Fruit fly (Drosophila melanogaster) whole organism, embryonic: Measurements from ENCODE around the gene Ir11a.

ENCODE experiments used
- Abd-B ChIP-seq: fragments of 200-800 bp; sonication (Bioruptor generic); optimal IDR thresholded peaks from 2 replicates; lab custom pipeline; 2018; ENCODE audit warnings: missing biosample characterization, mild to moderate bottlenecking, missing genetic modification characterization, moderate library complexity
- CG1024 ChIP-seq: fragments of 200-800 bp; sonication (Bioruptor generic); IDR thresholded peaks from 2 replicates; pipeline ENCODE4 v1.3.6; 2022; ENCODE audit warnings: missing biosample characterization, missing genetic modification characterization
- CG10654 ChIP-seq: fragments of 200-800 bp; sonication (Bioruptor generic); optimal IDR thresholded peaks from 2 replicates; lab custom pipeline; 2016; ENCODE audit warnings: missing biosample characterization, missing genetic modification characterization
- CG11504 ChIP-seq: fragments of 200-800 bp; sonication (Bioruptor generic); optimal IDR thresholded peaks from 3 replicates; lab custom pipeline; 2019; ENCODE audit warnings: missing biosample characterization, mild to moderate bottlenecking, missing genetic modification characterization, moderate library complexity
- CG12744 ChIP-seq: fragments of 200-800 bp; sonication (Bioruptor generic); optimal IDR thresholded peaks from 2 replicates; lab custom pipeline; 2016; ENCODE audit warnings: missing biosample characterization, missing genetic modification characterization
- CG14050 ChIP-seq: fragments of 200-800 bp; sonication (Bioruptor generic); IDR thresholded peaks from 3 replicates; pipeline ENCODE4 v1.3.6; 2022; ENCODE audit warnings: missing biosample characterization, missing genetic modification characterization
- CG1529 ChIP-seq: fragments of 200-800 bp; sonication (Bioruptor generic); optimal IDR thresholded peaks from 3 replicates; lab custom pipeline; 2018; ENCODE audit warnings: missing biosample characterization, missing genetic modification characterization
- CG15696 ChIP-seq: fragments of 200-800 bp; sonication (Bioruptor generic); optimal IDR thresholded peaks from 2 replicates; lab custom pipeline; 2019; ENCODE audit warnings: missing biosample characterization, mild to moderate bottlenecking, missing genetic modification characterization, moderate library complexity
- CG17328 ChIP-seq: fragments of 200-800 bp; sonication (Bioruptor generic); IDR thresholded peaks from 2 replicates; pipeline ENCODE4 v1.3.6; 2022; ENCODE audit warnings: missing biosample characterization, missing genetic modification characterization
- CG17912 ChIP-seq: fragments of 200-800 bp; sonication (Bioruptor generic); optimal IDR thresholded peaks from 2 replicates; lab custom pipeline; 2018; ENCODE audit warnings: missing biosample characterization, mild to moderate bottlenecking, missing genetic modification characterization
- CG18476 ChIP-seq: fragments of 200-800 bp; sonication (Bioruptor generic); optimal IDR thresholded peaks from 2 replicates; lab custom pipeline; 2016; ENCODE audit warnings: missing biosample characterization, mild to moderate bottlenecking, missing genetic modification characterization
- CG2120 ChIP-seq: fragments of 200-800 bp; sonication (Bioruptor generic); optimal IDR thresholded peaks from 3 replicates; lab custom pipeline; 2016; ENCODE audit warnings: missing biosample characterization, missing genetic modification characterization
- CG2678 ChIP-seq: fragments of 200-800 bp; sonication (Bioruptor generic); optimal IDR thresholded peaks from 3 replicates; lab custom pipeline; 2019; ENCODE audit warnings: missing biosample characterization, mild to moderate bottlenecking, missing genetic modification characterization, moderate library complexity
- CG32532 ChIP-seq: fragments of 200-800 bp; sonication (Bioruptor generic); IDR thresholded peaks from 2 replicates; pipeline ENCODE4 v1.3.6; 2022; ENCODE audit warnings: missing biosample characterization, missing genetic modification characterization
- CG4424 ChIP-seq: fragments of 200-800 bp; sonication (Bioruptor generic); optimal IDR thresholded peaks from 3 replicates; lab custom pipeline; 2016; ENCODE audit warnings: missing biosample characterization, missing genetic modification characterization
- CG5180 ChIP-seq: fragments of 200-800 bp; sonication (Bioruptor generic); optimal IDR thresholded peaks from 3 replicates; lab custom pipeline; 2017; ENCODE audit warnings: missing biosample characterization, missing genetic modification characterization, mild to moderate bottlenecking, moderate library complexity, missing genetic modification reagents
- CG6689 ChIP-seq: fragments of 200-800 bp; sonication (Bioruptor generic); IDR thresholded peaks from 2 replicates; pipeline ENCODE4 v1.3.6; 2022; ENCODE audit warnings: missing biosample characterization, missing genetic modification characterization
- CG6791 ChIP-seq: fragments of 200-800 bp; sonication (Bioruptor generic); IDR thresholded peaks from 3 replicates; pipeline ENCODE4 v1.3.6; 2022; ENCODE audit warnings: missing biosample characterization, missing genetic modification characterization; ENCODE audit not compliant: partially characterized antibody
- CG9609 ChIP-seq: fragments of 200-800 bp; sonication (Bioruptor generic); optimal IDR thresholded peaks from 3 replicates; lab custom pipeline; 2016; ENCODE audit warnings: missing biosample characterization, missing genetic modification characterization
- Chrac-16 ChIP-seq: fragments of 200-800 bp; sonication (Bioruptor generic); optimal IDR thresholded peaks from 3 replicates; lab custom pipeline; 2016; ENCODE audit warnings: missing biosample characterization, missing genetic modification characterization
- D ChIP-seq, 2 experiments: fragments of 200-800 bp in 1 of 2; fragments of >200 bp in 1 of 2; sonication (Bioruptor generic) in 1 of 2; optimal IDR thresholded peaks; 2 replicates in 1 of 2; 3 replicates in 1 of 2; lab custom pipeline; 2017; ENCODE audit warnings: mild to moderate bottlenecking in 1 of 2, missing biosample characterization in 1 of 2, missing genetic modification characterization in 1 of 2, missing genetic modification reagents in 1 of 2
- Hmr ChIP-seq: fragments of 200-800 bp; sonication (Bioruptor generic); optimal IDR thresholded peaks from 3 replicates; lab custom pipeline; 2017; ENCODE audit warnings: mild to moderate bottlenecking, missing biosample characterization, missing genetic modification reagents, missing genetic modification characterization
- Jarid2 ChIP-seq: fragments of 200-800 bp; sonication (Bioruptor generic); optimal IDR thresholded peaks from 3 replicates; lab custom pipeline; 2017; ENCODE audit warnings: mild to moderate bottlenecking, missing biosample characterization, missing genetic modification reagents, missing genetic modification characterization
- Ptx1 ChIP-seq: fragments of 200-800 bp; sonication (Bioruptor generic); IDR thresholded peaks from 2 replicates; pipeline ENCODE4 v1.3.6; 2022; ENCODE audit warnings: missing biosample characterization, missing genetic modification characterization
- Sin3A ChIP-seq: fragments of >200 bp; optimal IDR thresholded peaks from 2 replicates; lab custom pipeline; 2018
- YL-1 ChIP-seq: fragments of 200-800 bp; sonication (Bioruptor generic); optimal IDR thresholded peaks from 3 replicates; lab custom pipeline; 2017; ENCODE audit warnings: missing biosample characterization, mild to moderate bottlenecking, missing genetic modification characterization
- ab ChIP-seq: fragments of 200-800 bp; sonication (Bioruptor generic); optimal IDR thresholded peaks from 2 replicates; lab custom pipeline; 2016; ENCODE audit warnings: missing biosample characterization, missing genetic modification characterization
- amos ChIP-seq: fragments of 200-800 bp; sonication (Bioruptor generic); IDR thresholded peaks from 2 replicates; pipeline ENCODE4 v1.3.6; 2022; ENCODE audit warnings: missing biosample characterization, missing genetic modification characterization; ENCODE audit not compliant: partially characterized antibody
- ap ChIP-seq: fragments of 200-800 bp; sonication (Bioruptor generic); IDR thresholded peaks from 2 replicates; pipeline ENCODE4 v1.3.6; 2022; ENCODE audit warnings: missing biosample characterization, missing genetic modification characterization
- br ChIP-seq: fragments of >200 bp; optimal IDR thresholded peaks from 2 replicates; lab custom pipeline; 2017
- ci ChIP-seq: fragments of 200-800 bp; sonication (Bioruptor generic); IDR thresholded peaks from 3 replicates; pipeline ENCODE4 v1.3.6; 2022; ENCODE audit warnings: missing biosample characterization, missing genetic modification characterization
- danr ChIP-seq: fragments of 200-800 bp; sonication (Bioruptor generic); IDR thresholded peaks from 2 replicates; pipeline ENCODE4 v1.3.6; 2022; ENCODE audit warnings: missing biosample characterization, missing genetic modification characterization
- dmrt99B ChIP-seq: fragments of 200-800 bp; sonication (Bioruptor generic); optimal IDR thresholded peaks from 2 replicates; lab custom pipeline; 2018; ENCODE audit warnings: missing biosample characterization, mild to moderate bottlenecking, missing genetic modification characterization, moderate library complexity
- ewg ChIP-seq: fragments of 200-800 bp; sonication (Bioruptor generic); optimal IDR thresholded peaks from 3 replicates; lab custom pipeline; 2017; ENCODE audit warnings: mild to moderate bottlenecking, missing biosample characterization, missing genetic modification reagents, missing genetic modification characterization
- fd102C ChIP-seq: fragments of 200-800 bp; sonication (Bioruptor generic); optimal IDR thresholded peaks from 2 replicates; lab custom pipeline; 2018; ENCODE audit warnings: missing biosample characterization, mild to moderate bottlenecking, missing genetic modification characterization, moderate library complexity
- fru ChIP-seq: fragments of >200 bp; optimal IDR thresholded peaks from 2 replicates; lab custom pipeline; 2017
- gce ChIP-seq: fragments of 200-800 bp; sonication (Bioruptor generic); IDR thresholded peaks from 3 replicates; pipeline ENCODE4 v1.3.6; 2022; ENCODE audit warnings: missing biosample characterization, missing genetic modification characterization
- gem ChIP-seq: fragments of 200-800 bp; sonication (Bioruptor generic); optimal IDR thresholded peaks from 2 replicates; lab custom pipeline; 2019; ENCODE audit warnings: missing biosample characterization, mild to moderate bottlenecking, missing genetic modification characterization, moderate library complexity
- hkb ChIP-seq, 2 experiments: fragments of 200-800 bp in 1 of 2; fragments of >200 bp in 1 of 2; sonication (Bioruptor generic) in 1 of 2; IDR thresholded peaks in 1 of 2; optimal IDR thresholded peaks in 1 of 2; 2 replicates each; pipeline versions ENCODE4 v1.3.6 to Lab custom; 2017 to 2022; ENCODE audit warnings: missing biosample characterization in 1 of 2, missing genetic modification characterization in 1 of 2
- ind ChIP-seq: fragments of 200-800 bp; sonication (Bioruptor generic); optimal IDR thresholded peaks from 3 replicates; lab custom pipeline; 2016; ENCODE audit warnings: missing biosample characterization, missing genetic modification characterization
- p53 ChIP-seq: fragments of 200-800 bp; sonication (Bioruptor generic); optimal IDR thresholded peaks from 2 replicates; lab custom pipeline; 2016; ENCODE audit warnings: missing biosample characterization, missing genetic modification characterization
- pita ChIP-seq: fragments of 200-800 bp; sonication (Bioruptor generic); optimal IDR thresholded peaks from 2 replicates; lab custom pipeline; 2017; ENCODE audit warnings: missing biosample characterization, mild to moderate bottlenecking, missing genetic modification characterization
- prd ChIP-seq, 3 experiments: fragments of >200 bp in 2 of 3; fragments of 200-800 bp in 1 of 3; sonication (Bioruptor generic) in 1 of 3; optimal IDR thresholded peaks in 2 of 3; IDR thresholded peaks in 1 of 3; 2 replicates in 2 of 3; 3 replicates in 1 of 3; pipeline versions ENCODE4 v1.3.6 to Lab custom; 2017 to 2022; ENCODE audit warnings: missing biosample characterization in 1 of 3, missing genetic modification characterization in 1 of 3
- pzg ChIP-seq: fragments of 200-800 bp; sonication (Bioruptor generic); optimal IDR thresholded peaks from 3 replicates; lab custom pipeline; 2018; ENCODE audit warnings: missing biosample characterization, mild to moderate bottlenecking, missing genetic modification characterization, moderate library complexity
- row ChIP-seq: fragments of 200-800 bp; sonication (Bioruptor generic); IDR thresholded peaks from 3 replicates; pipeline ENCODE4 v1.3.6; 2022; ENCODE audit warnings: missing biosample characterization, missing genetic modification characterization
- salm ChIP-seq: fragments of 200-800 bp; sonication (Bioruptor generic); optimal IDR thresholded peaks from 2 replicates; lab custom pipeline; 2018; ENCODE audit warnings: missing biosample characterization, mild to moderate bottlenecking, missing genetic modification characterization
- sens ChIP-seq: fragments of 200-800 bp; sonication (Bioruptor generic); peaks from one replicate; lab custom pipeline; 2016; ENCODE audit warnings: missing biosample characterization, missing genetic modification characterization
- slp2 ChIP-seq: fragments of 200-800 bp; sonication (Bioruptor generic); optimal IDR thresholded peaks from 2 replicates; lab custom pipeline; 2016; ENCODE audit warnings: missing biosample characterization, missing genetic modification characterization
- so ChIP-seq: fragments of 200-800 bp; sonication (Bioruptor generic); IDR thresholded peaks from 3 replicates; pipeline ENCODE4 v1.3.6; 2022; ENCODE audit warnings: missing biosample characterization, missing genetic modification characterization
- tgo ChIP-seq: fragments of 200-800 bp; sonication (Bioruptor generic); IDR thresholded peaks from 3 replicates; pipeline ENCODE4 v1.3.6; 2022; ENCODE audit warnings: missing biosample characterization, missing genetic modification characterization
- ttk ChIP-seq: fragments of 200-800 bp; sonication (Bioruptor generic); IDR thresholded peaks from 2 replicates; pipeline ENCODE4 v2.1.2; 2022; ENCODE audit warnings: missing biosample characterization, missing genetic modification characterization
- z ChIP-seq: fragments of 200-800 bp; sonication (Bioruptor generic); IDR thresholded peaks from 3 replicates; pipeline ENCODE4 v1.3.6; 2022; ENCODE audit warnings: missing biosample characterization, missing genetic modification characterization

The Ir11a gene

DNA sequence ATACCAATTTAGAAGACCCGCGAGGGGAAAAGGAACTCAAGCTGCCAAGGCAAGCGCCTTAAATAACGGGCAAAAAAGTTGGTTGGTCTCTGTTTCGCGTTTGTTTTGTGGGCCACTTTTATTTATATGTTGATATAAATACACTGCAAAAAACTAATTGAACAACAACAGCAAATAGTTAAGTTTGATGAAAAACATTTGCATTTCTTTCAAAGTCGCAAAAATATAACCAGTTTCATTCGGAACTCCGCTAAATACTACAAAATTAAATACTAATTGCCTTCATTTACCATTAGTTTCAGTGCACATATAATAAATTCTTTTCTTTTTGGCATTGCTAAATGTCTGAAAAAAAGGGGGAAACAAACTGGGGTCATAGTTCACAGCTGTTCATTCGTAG, 14.2 kb upstream of the Ir11a start (continued):
- TF ChIP-seq CG14050 (GFP tag; lab: Robert Waterston, UW) (no peak), br (lab: Kevin White, UChicago) (no peak), Ptx1 (GFP tag; lab: Robert Waterston, UW) (0 out of 2 replicates have a peak, but pooled peaks have one; percentile 10), CG12744 (GFP tag; lab: Kevin White, UChicago) (no peak), pita (GFP tag; lab: Kevin White, UChicago) (no peak), ind (GFP tag; lab: Kevin White, UChicago) (no peak), CG2120 (peak; percentile 3), row (0 out of 3 replicates have a peak, but pooled peaks have one; percentile 12), amos (no peak), danr (GFP tag; lab: Robert Waterston, UW) (no peak), CG4424 (GFP tag; lab: Kevin White, UChicago) (no peak), ewg (GFP tag; lab: Kevin White, UChicago) (no peak), gem (tag; lab: Kevin White, UChicago) (peak; percentile 26), CG15696 (tag; lab: Kevin White, UChicago) (no peak), dmrt99B (tag; lab: Kevin White, UChicago) (peak; percentile 16), CG6791 (GFP tag; lab: Robert Waterston, UW) (no peak), CG1529 (GFP tag; lab: Kevin White, UChicago) (no peak), z (GFP tag; lab: Robert Waterston, UW) (no peak), YL-1 (GFP tag; lab: Kevin White, UChicago) (no peak), ap (GFP tag; lab: Robert Waterston, UW) (no peak), p53 (GFP tag; lab: Kevin White, UChicago) (no peak), fd102C (GFP tag; lab: Kevin White, UChicago) (no peak), prd (optimal IDR thresholded peaks at IDR 0.05; lab: Kevin White, UChicago) (no peak), prd (GFP tag; IDR thresholded peaks at IDR 0.05; lab: Robert Waterston, UW) (no peak), slp2 (GFP tag; lab: Kevin White, UChicago) (no peak), CG11504 (tag; lab: Kevin White, UChicago) (peak; percentile 23), Hmr (peak; percentile 11), ttk (no peak), CG10654 (GFP tag; lab: Kevin White, UChicago) (no peak), sens (GFP tag; lab: Kevin White, UChicago) (peak; percentile 17), gce (GFP tag; lab: Robert Waterston, UW) (no peak), CG17912 (GFP tag; lab: Kevin White, UChicago) (no peak), Jarid2 (GFP tag; lab: Kevin White, UChicago) (no peak), CG5180 (GFP tag; lab: Kevin White, UChicago) (no peak), CG32532 (GFP tag; lab: Robert Waterston, UW) (no peak), Sin3A (lab: Kevin White, UChicago) (no peak), ci (GFP tag; lab: Robert Waterston, UW) (no peak), CG17328 (GFP tag; lab: Robert Waterston, UW) (no peak), Abd-B (GFP tag; lab: Kevin White, UChicago) (no peak), CG2678 (tag; lab: Kevin White, UChicago) (peak; percentile 26), CG18476 (GFP tag; lab: Kevin White, UChicago) (no peak), so (GFP tag; lab: Robert Waterston, UW) (no peak), CG1024 (GFP tag; lab: Robert Waterston, UW) (no peak), fru (lab: Kevin White, UChicago) (no peak), pzg (GFP tag; lab: Kevin White, UChicago) (no peak), CG6689 (GFP tag; lab: Robert Waterston, UW) (no peak), D (optimal IDR thresholded peaks at IDR 0.05; lab: Kevin White, UChicago) (no peak), D (GFP tag; optimal IDR thresholded peaks at IDR 0.05; lab: Kevin White, UChicago) (no peak), salm (tag; lab: Kevin White, UChicago) (no peak), Chrac-16 (GFP tag; lab: Kevin White, UChicago) (no peak), ab (GFP tag; lab: Kevin White, UChicago) (no peak), tgo (GFP tag; lab: Robert Waterston, UW) (no peak), CG9609 (GFP tag; lab: Kevin White, UChicago) (no peak), hkb (optimal IDR thresholded peaks at IDR 0.05; lab: Kevin White, UChicago) (no peak), hkb (GFP tag; IDR thresholded peaks at IDR 0.05; lab: Robert Waterston, UW) (no peak)
